Fruit fly (Drosophila melanogaster) S2 (cell line): Measurements from ENCODE around the gene Samuel.

Source experiments
- CG8478 ChIP-seq: fragments of >200 bp; optimal IDR thresholded peaks from 2 replicates; lab custom pipeline; 2018
- CTCF ChIP-seq, 2 experiments: fragments of >200 bp; optimal IDR thresholded peaks; 2 replicates each; lab custom pipeline; 2018

DNA sequence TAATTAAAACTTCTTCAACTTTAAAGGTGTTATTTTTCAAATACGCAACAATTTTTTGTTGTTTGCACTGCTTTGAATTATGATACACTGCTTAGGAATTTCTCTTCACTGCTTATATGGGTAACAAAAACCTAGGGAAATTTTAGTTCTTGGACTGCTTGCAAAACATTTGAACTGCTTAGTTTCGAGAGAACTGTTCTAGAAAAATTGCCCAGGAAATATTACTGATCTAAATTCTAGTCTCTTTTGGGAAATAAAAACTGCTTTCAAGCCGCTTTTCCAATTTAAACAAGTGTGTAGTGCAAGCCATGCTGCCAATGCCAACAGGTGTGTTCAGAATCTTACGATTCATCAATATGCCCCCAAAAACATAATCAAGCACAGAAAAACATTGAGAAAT, 102.3 kb downstream of the Samuel start:
- TF ChIP-seq CG8478 (lab: Kevin White, UChicago) (no peak), CTCF (optimal IDR thresholded peaks at IDR 0.05; lab: Kevin White, UChicago) (peak; percentile 1 to 59)
